Fruit fly (Drosophila melanogaster) whole organism, pupa: Measurements from ENCODE around the gene Polr3E.

Source experiments
- CG10348 ChIP-seq: fragments of 200-800 bp; sonication (Bioruptor generic); IDR thresholded peaks from 2 replicates; pipeline ENCODE4 v1.3.6; 2022; ENCODE audit warnings: missing biosample characterization, missing genetic modification characterization
- CG12605 ChIP-seq: fragments of 200-800 bp; sonication (Bioruptor generic); IDR thresholded peaks from 2 replicates; pipeline ENCODE4 v1.3.6; 2022; ENCODE audit warnings: missing biosample characterization, missing genetic modification characterization
- CG13204 ChIP-seq: fragments of 200-800 bp; sonication (Bioruptor generic); optimal IDR thresholded peaks from 2 replicates; lab custom pipeline; 2018; ENCODE audit warnings: missing biosample characterization, mild to moderate bottlenecking, missing genetic modification characterization, moderate library complexity
- CG14655 ChIP-seq: fragments of 200-800 bp; sonication (Bioruptor generic); optimal IDR thresholded peaks from 3 replicates; lab custom pipeline; 2017; ENCODE audit warnings: mild to moderate bottlenecking, missing biosample characterization, missing genetic modification reagents, missing genetic modification characterization
- CG15710 ChIP-seq: fragments of 200-800 bp; sonication (Bioruptor generic); optimal IDR thresholded peaks from 2 replicates; lab custom pipeline; 2018; ENCODE audit warnings: missing biosample characterization, mild to moderate bottlenecking, missing genetic modification characterization, moderate library complexity
- CG17806 ChIP-seq: fragments of 200-800 bp; sonication (Bioruptor generic); optimal IDR thresholded peaks from 2 replicates; lab custom pipeline; 2018; ENCODE audit warnings: missing biosample characterization, mild to moderate bottlenecking, missing genetic modification characterization, moderate library complexity
- CG32121 ChIP-seq: fragments of 200-800 bp; sonication (Bioruptor generic); IDR thresholded peaks from 2 replicates; pipeline ENCODE4 v1.3.6; 2022; ENCODE audit warnings: missing biosample characterization, missing genetic modification characterization
- CG34367 ChIP-seq: fragments of 200-800 bp; sonication (Bioruptor generic); optimal IDR thresholded peaks from 2 replicates; lab custom pipeline; 2018; ENCODE audit warnings: missing biosample characterization, mild to moderate bottlenecking, missing genetic modification characterization
- CG4496 ChIP-seq: fragments of 200-800 bp; sonication (Bioruptor generic); IDR thresholded peaks from 3 replicates; pipeline ENCODE4 v1.3.6; 2022; ENCODE audit warnings: missing biosample characterization, missing genetic modification characterization
- CG8159 ChIP-seq: fragments of 200-800 bp; sonication (Bioruptor generic); optimal IDR thresholded peaks from 3 replicates; lab custom pipeline; 2018; ENCODE audit warnings: missing biosample characterization, mild to moderate bottlenecking, missing genetic modification characterization, moderate library complexity
- CG8301 ChIP-seq: fragments of 200-800 bp; sonication (Bioruptor generic); optimal IDR thresholded peaks from 2 replicates; lab custom pipeline; 2018; ENCODE audit warnings: missing biosample characterization, mild to moderate bottlenecking, missing genetic modification characterization
- CG9948 ChIP-seq: fragments of 200-800 bp; sonication (Bioruptor generic); optimal IDR thresholded peaks from 2 replicates; lab custom pipeline; 2018; ENCODE audit warnings: missing biosample characterization, mild to moderate bottlenecking, missing genetic modification characterization, moderate library complexity
- D1 ChIP-seq: fragments of 200-800 bp; sonication (Bioruptor generic); optimal IDR thresholded peaks from 2 replicates; lab custom pipeline; 2018; ENCODE audit warnings: missing biosample characterization, mild to moderate bottlenecking, missing genetic modification characterization, moderate library complexity
- EcR ChIP-seq: fragments of 200-800 bp; sonication (Bioruptor generic); optimal IDR thresholded peaks from 3 replicates; lab custom pipeline; 2019; ENCODE audit warnings: missing biosample characterization, missing genetic modification characterization, mild to moderate bottlenecking, moderate library complexity, missing genetic modification reagents
- Ets98B ChIP-seq: fragments of 200-800 bp; sonication (Bioruptor generic); IDR thresholded peaks from 2 replicates; pipeline ENCODE4 v1.3.6; 2022; ENCODE audit warnings: missing biosample characterization, missing genetic modification characterization
- Pif1A ChIP-seq: fragments of 200-800 bp; sonication (Bioruptor generic); optimal IDR thresholded peaks from 3 replicates; lab custom pipeline; 2016; ENCODE audit warnings: missing biosample characterization, missing genetic modification characterization
- Pif1B ChIP-seq: fragments of 200-800 bp; sonication (Bioruptor generic); optimal IDR thresholded peaks from 3 replicates; lab custom pipeline; 2016; ENCODE audit warnings: missing biosample characterization, missing genetic modification characterization
- Snoo ChIP-seq: fragments of 200-800 bp; sonication (Bioruptor generic); optimal IDR thresholded peaks from 3 replicates; lab custom pipeline; 2017; ENCODE audit warnings: missing biosample characterization, mild to moderate bottlenecking, missing genetic modification characterization, inconsistent platforms
- fd96Ca ChIP-seq: fragments of 200-800 bp; sonication (Bioruptor generic); IDR thresholded peaks from 3 replicates; pipeline ENCODE4 v1.3.6; 2022; ENCODE audit warnings: missing biosample characterization, missing genetic modification characterization
- gl ChIP-seq: fragments of 200-800 bp; sonication (Bioruptor generic); optimal IDR thresholded peaks from 2 replicates; lab custom pipeline; 2018; ENCODE audit warnings: missing biosample characterization, mild to moderate bottlenecking, missing genetic modification characterization
- rn ChIP-seq: fragments of 200-800 bp; sonication (Bioruptor generic); IDR thresholded peaks from 2 replicates; pipeline ENCODE4 v1.3.6; 2022; ENCODE audit warnings: missing biosample characterization, missing genetic modification characterization

The Polr3E gene

DNA sequence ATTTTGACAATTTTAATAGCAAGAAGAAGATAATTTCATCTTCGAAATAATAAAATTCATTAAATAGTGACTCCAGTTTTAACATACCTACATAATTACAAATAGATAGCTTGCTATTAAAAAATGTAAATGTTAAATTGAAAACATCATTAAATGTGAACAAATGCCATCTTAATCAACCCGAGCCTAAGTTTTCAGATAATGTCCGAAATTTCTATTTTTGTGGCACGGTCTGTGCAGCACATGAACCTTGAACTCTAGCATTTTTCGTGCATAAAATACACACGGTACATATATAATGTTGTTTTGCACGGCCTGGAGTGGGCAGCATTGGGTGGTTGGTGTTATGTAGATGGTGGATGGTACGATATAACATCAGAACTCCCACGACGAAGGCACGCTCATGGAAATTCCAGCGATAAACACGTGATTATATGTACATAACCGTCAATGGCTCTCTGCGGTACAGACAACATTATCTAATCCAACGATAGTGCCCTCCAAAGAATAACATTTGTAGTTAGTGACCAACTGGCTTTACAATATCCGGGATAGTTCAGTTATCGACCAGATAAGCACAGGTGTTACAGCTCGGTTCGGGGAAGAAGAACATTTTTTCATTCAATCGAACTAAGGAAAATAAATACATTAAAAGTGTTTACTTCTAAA, 18.6 kb downstream of the Polr3E start:
- TF ChIP-seq CG8301 (tag; lab: Kevin White, UChicago) (no peak), Pif1A (GFP tag; lab: Kevin White, UChicago) (no peak), CG10348 (GFP tag; lab: Robert Waterston, UW) (no peak), EcR (no peak), gl (tag; lab: Kevin White, UChicago) (no peak), D1 (tag; lab: Kevin White, UChicago) (no peak), CG32121 (GFP tag; lab: Robert Waterston, UW) (no peak), CG15710 (tag; lab: Kevin White, UChicago) (no peak)
- TF ChIP-seq, all 21 proteins: peak for 0

DNA sequence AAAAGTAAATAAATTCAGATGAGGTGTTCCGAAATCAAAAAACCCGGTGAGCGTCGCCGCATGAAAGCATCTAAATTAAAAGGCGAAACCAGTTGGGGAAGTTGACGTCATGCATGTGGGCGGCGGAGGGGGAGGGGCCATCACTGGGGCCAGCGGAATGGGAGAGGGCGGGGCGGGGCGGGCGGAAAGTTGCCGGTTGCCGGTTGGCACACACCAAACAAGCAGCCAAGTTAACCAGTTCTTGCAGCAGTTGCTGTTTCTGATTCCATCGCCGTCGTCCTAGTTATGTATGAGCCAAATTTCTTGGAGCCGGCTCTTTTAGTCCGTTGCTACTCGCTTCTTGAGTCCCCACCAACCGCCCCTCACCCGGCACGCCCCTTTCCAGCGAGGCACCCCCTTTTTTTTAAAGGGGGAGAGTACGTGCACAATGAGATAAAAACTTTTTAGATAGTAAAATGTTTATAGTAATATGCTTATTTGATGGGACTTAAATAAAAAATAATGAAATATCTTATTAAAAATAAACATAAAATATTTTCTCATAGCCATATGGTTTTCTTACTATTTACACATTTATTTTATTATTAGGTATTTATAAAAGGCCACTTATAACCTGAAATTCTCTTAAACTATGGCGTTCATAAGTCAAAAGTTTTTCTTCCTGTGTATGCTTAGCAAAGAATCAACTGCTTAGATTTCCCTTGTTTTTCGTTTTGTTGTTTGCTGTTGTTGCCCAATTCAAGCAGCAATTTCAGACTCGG, 20.7 kb downstream of the Polr3E start:
- TF ChIP-seq rn (GFP tag; lab: Robert Waterston, UW) (no peak), CG15710 (tag; lab: Kevin White, UChicago) (peak; percentile 38), CG9948 (tag; lab: Kevin White, UChicago) (peak; percentile 59), CG8159 (tag; lab: Kevin White, UChicago) (peak; percentile 59), CG12605 (GFP tag; lab: Robert Waterston, UW) (peak; percentile 13; the same call in 1 of the 2 replicates), fd96Ca (GFP tag; lab: Robert Waterston, UW) (peak; percentile 55; the same call in 1 of the 3 replicates), CG13204 (GFP tag; lab: Kevin White, UChicago) (peak; percentile 82), CG32121 (GFP tag; lab: Robert Waterston, UW) (no peak; the same call in 1 of the 2 replicates), CG17806 (tag; lab: Kevin White, UChicago) (peak; percentile 45), CG8301 (tag; lab: Kevin White, UChicago) (peak; percentile 50), Snoo (tag; lab: Kevin White, UChicago) (no peak), CG14655 (peak; percentile 48), Pif1B (GFP tag; lab: Kevin White, UChicago) (peak; percentile 7), EcR (peak; percentile 36), D1 (tag; lab: Kevin White, UChicago) (peak; percentile 56), gl (tag; lab: Kevin White, UChicago) (no peak), Pif1A (GFP tag; lab: Kevin White, UChicago) (no peak), CG4496 (no peak), CG34367 (tag; lab: Kevin White, UChicago) (peak; percentile 24), CG10348 (GFP tag; lab: Robert Waterston, UW) (no peak), Ets98B (GFP tag; lab: Robert Waterston, UW) (peak; percentile 25; the same call in 1 of the 2 replicates)

DNA sequence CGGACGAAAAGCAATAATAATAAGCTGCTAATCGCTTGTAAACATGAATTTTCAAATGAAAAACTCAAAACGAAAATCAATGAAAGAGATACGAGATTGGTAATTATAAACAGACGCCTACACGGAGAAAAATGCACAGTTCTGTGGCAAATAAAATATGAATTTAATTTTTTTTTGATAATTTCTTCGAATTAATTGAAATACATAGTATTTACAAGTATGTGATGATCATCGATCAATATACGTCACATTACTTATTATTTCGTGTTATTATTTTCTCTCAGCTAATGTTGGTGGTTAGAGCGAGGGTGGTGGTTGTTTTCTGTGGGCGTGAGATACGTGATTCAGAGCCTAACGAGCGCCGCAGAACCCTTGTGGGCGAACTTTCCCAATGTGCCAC, 22.1 kb downstream of the Polr3E start:
- TF ChIP-seq Pif1B (GFP tag; lab: Kevin White, UChicago) (no peak), EcR (no peak), CG13204 (GFP tag; lab: Kevin White, UChicago) (no peak), CG34367 (tag; lab: Kevin White, UChicago) (no peak), CG15710 (tag; lab: Kevin White, UChicago) (no peak), CG14655 (peak; percentile 24), CG8301 (tag; lab: Kevin White, UChicago) (peak; percentile 23), CG9948 (tag; lab: Kevin White, UChicago) (no peak), CG32121 (GFP tag; lab: Robert Waterston, UW) (no peak; the same call in 1 of the 2 replicates), CG17806 (tag; lab: Kevin White, UChicago) (peak; percentile 19), Ets98B (GFP tag; lab: Robert Waterston, UW) (no peak), CG12605 (GFP tag; lab: Robert Waterston, UW) (no peak), CG4496 (0 out of 3 replicates have a peak, but pooled peaks have one; percentile 19), CG10348 (GFP tag; lab: Robert Waterston, UW) (no peak), D1 (tag; lab: Kevin White, UChicago) (no peak), CG8159 (tag; lab: Kevin White, UChicago) (no peak), Snoo (tag; lab: Kevin White, UChicago) (no peak), fd96Ca (GFP tag; lab: Robert Waterston, UW) (no peak), Pif1A (GFP tag; lab: Kevin White, UChicago) (peak; percentile 35), rn (GFP tag; lab: Robert Waterston, UW) (no peak), gl (tag; lab: Kevin White, UChicago) (no peak)
- TF ChIP-seq, all 21 proteins: peak for 5

DNA sequence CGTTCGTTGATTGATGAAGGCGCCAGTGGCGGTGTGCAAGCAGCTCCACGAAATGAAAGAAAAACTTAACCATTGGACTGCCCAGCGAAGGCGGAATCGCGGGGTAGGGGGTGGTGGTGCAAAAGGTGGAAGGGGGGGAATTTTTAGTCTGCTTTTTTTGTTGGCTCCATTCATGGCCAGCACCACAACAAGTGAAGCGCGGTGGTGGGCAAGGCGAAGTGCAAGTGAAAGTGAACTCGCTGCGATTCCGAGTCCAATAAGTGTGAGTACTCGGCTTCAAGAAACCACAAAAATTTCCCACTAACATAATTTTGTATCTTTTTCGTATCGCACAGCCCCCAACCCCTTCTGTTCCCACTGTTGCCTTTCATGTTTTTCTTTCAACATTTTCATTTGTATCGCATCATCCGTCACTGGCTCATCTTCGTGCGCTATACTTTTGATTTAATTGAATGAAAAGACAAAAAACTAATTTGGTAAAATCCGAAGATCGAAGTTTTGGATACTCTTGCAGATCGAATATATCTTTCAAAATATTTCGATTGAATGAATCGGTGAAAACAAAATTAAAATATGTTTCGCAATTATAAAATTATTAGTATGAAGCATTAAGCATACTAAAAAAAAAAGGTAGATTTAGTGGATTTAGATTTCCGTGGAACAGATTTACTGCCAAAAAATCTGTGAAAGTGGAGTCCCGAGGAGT, 22.7 kb downstream of the Polr3E start:
- no peak for TF ChIP-seq Pif1A (GFP tag; lab: Kevin White, UChicago)
- TF ChIP-seq CG34367 (tag; lab: Kevin White, UChicago), result no peak
- peak; percentile 3 for TF ChIP-seq CG13204 (GFP tag; lab: Kevin White, UChicago)
- TF ChIP-seq rn (GFP tag; lab: Robert Waterston, UW), result 0 out of 2 replicates have a peak, but pooled peaks have one; percentile 31

DNA sequence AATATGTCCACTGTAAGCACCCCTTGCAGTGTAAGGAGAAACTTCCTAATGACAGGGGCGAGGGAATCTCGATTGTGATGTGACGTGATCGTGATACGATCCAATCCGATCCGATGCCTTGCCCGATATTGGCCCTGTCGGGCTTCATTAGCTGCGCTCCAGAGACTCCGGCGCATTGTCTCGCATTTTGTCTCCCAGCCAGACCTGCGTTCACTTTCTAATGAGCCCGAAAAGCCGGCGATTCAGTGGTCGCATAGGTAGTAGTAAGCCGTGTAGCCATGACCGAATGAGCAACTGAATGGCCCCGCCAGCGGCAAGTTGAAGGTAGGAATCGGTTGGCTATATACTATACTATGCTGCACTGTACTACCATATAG, 23.3 kb downstream of the Polr3E start:
- TF ChIP-seq Pif1B (GFP tag; lab: Kevin White, UChicago) (no peak), gl (tag; lab: Kevin White, UChicago) (no peak), CG13204 (GFP tag; lab: Kevin White, UChicago) (no peak), CG8159 (tag; lab: Kevin White, UChicago) (no peak), Snoo (tag; lab: Kevin White, UChicago) (no peak), CG10348 (GFP tag; lab: Robert Waterston, UW) (no peak), Pif1A (GFP tag; lab: Kevin White, UChicago) (no peak), fd96Ca (GFP tag; lab: Robert Waterston, UW) (no peak), EcR (no peak), CG9948 (tag; lab: Kevin White, UChicago) (no peak)
- TF ChIP-seq, all 21 proteins: peak for 0
